Worm (Caenorhabditis elegans) whole organism, L2 larva: ENCODE data around the gene snpc-1.3.

ENCODE experiments used
- C34F6.9 ChIP-seq: fragments of 150-350 bp; optimal IDR thresholded peaks from 2 replicates; lab custom pipeline; 2014; ENCODE audit warnings: missing biosample characterization, missing genetic modification characterization
- F13H6.1 ChIP-seq: sonication (generic microtip); optimal IDR thresholded peaks from 2 replicates; lab custom pipeline; 2016; ENCODE audit warnings: missing genetic modification characterization, missing compliant biosample characterization
- R02D3.7 ChIP-seq: fragments of 150-350 bp; optimal IDR thresholded peaks from 2 replicates; lab custom pipeline; 2014; ENCODE audit warnings: missing biosample characterization, missing genetic modification characterization
- Y55F3AM.14 ChIP-seq: fragments of 200-800 bp; sonication (Bioruptor generic); optimal IDR thresholded peaks from 2 replicates; lab custom pipeline; 2018; ENCODE audit warnings: mild to moderate bottlenecking, missing genetic modification characterization, missing compliant biosample characterization
- ZK546.5 ChIP-seq: sonication (generic microtip); optimal IDR thresholded peaks from 2 replicates; lab custom pipeline; 2017; ENCODE audit warnings: missing biosample characterization, missing genetic modification characterization
- aly-2 ChIP-seq: fragments of 150-350 bp; optimal IDR thresholded peaks from 2 replicates; lab custom pipeline; 2014; ENCODE audit warnings: missing biosample characterization, missing genetic modification characterization
- ama-1 ChIP-seq: fragments of 150-350 bp; optimal IDR thresholded peaks from 2 replicates; lab custom pipeline; 2018; ENCODE audit warnings: inconsistent platforms
- blmp-1 ChIP-seq: sonication (generic microtip); optimal IDR thresholded peaks from 2 replicates; lab custom pipeline; 2017; ENCODE audit warnings: missing genetic modification characterization, mild to moderate bottlenecking, missing compliant biosample characterization, antibody characterized with exemption, moderate library complexity; ENCODE audit not compliant: insufficient read depth
- ceh-16 ChIP-seq: fragments of 150-350 bp; optimal IDR thresholded peaks from 2 replicates; lab custom pipeline; 2014; ENCODE audit warnings: missing biosample characterization, missing genetic modification characterization
- dmd-4 ChIP-seq: sonication (generic microtip); optimal IDR thresholded peaks from 2 replicates; lab custom pipeline; 2017; ENCODE audit warnings: missing biosample characterization, missing genetic modification characterization
- egl-27 ChIP-seq: sonication (generic microtip); optimal IDR thresholded peaks from 3 replicates; lab custom pipeline; 2017; ENCODE audit warnings: missing biosample characterization, missing genetic modification reagents, missing genetic modification characterization
- elt-1 ChIP-seq: fragments of 150-350 bp; optimal IDR thresholded peaks from 2 replicates; lab custom pipeline; 2014; ENCODE audit warnings: missing biosample characterization, missing genetic modification characterization
- elt-3 ChIP-seq: sonication (generic microtip); optimal IDR thresholded peaks from 2 replicates; lab custom pipeline; 2017; ENCODE audit warnings: missing biosample characterization, missing genetic modification characterization
- fos-1 ChIP-seq: fragments of 150-350 bp; optimal IDR thresholded peaks from 2 replicates; lab custom pipeline; 2014; ENCODE audit warnings: missing biosample characterization, missing genetic modification characterization
- lsy-2 ChIP-seq, 2 experiments: fragments of 150-350 bp in 1 of 2; sonication (generic microtip) in 1 of 2; optimal IDR thresholded peaks; 2 replicates each; lab custom pipeline; 2014 to 2017; ENCODE audit warnings: missing biosample characterization in 2 of 2, missing genetic modification characterization in 2 of 2
- mab-5 ChIP-seq: fragments of 150-350 bp; optimal IDR thresholded peaks from 2 replicates; lab custom pipeline; 2014; ENCODE audit warnings: missing biosample characterization, missing genetic modification characterization
- mbf-1 ChIP-seq: sonication (generic microtip); optimal IDR thresholded peaks from 2 replicates; lab custom pipeline; 2017; ENCODE audit warnings: missing biosample characterization, missing genetic modification characterization
- nhr-10 ChIP-seq: sonication (generic microtip); optimal IDR thresholded peaks from 2 replicates; lab custom pipeline; 2017; ENCODE audit warnings: missing biosample characterization, missing genetic modification characterization
- nhr-12 ChIP-seq: fragments of 150-350 bp; optimal IDR thresholded peaks from 2 replicates; lab custom pipeline; 2014; ENCODE audit warnings: missing biosample characterization, missing genetic modification characterization
- nhr-129 ChIP-seq: fragments of 150-350 bp; optimal IDR thresholded peaks from 2 replicates; lab custom pipeline; 2014; ENCODE audit warnings: missing biosample characterization, missing genetic modification characterization
- nhr-21 ChIP-seq: fragments of 150-350 bp; optimal IDR thresholded peaks from 2 replicates; lab custom pipeline; 2014; ENCODE audit warnings: missing biosample characterization, missing genetic modification characterization
- nhr-237 ChIP-seq: fragments of 150-350 bp; optimal IDR thresholded peaks from 2 replicates; lab custom pipeline; 2014; ENCODE audit warnings: missing biosample characterization, missing genetic modification characterization
- nhr-25 ChIP-seq: fragments of 150-350 bp; sonication (generic microtip); optimal IDR thresholded peaks from 3 replicates; lab custom pipeline; 2014; ENCODE audit warnings: missing biosample characterization, missing genetic modification characterization
- nhr-6 ChIP-seq: fragments of 150-350 bp; optimal IDR thresholded peaks from 2 replicates; lab custom pipeline; 2014; ENCODE audit warnings: missing biosample characterization, missing genetic modification characterization
- nhr-77 ChIP-seq: fragments of 150-350 bp; optimal IDR thresholded peaks from 2 replicates; lab custom pipeline; 2014; ENCODE audit warnings: missing biosample characterization, missing genetic modification characterization
- sem-4 ChIP-seq: fragments of 150-350 bp; optimal IDR thresholded peaks from 2 replicates; lab custom pipeline; 2014; ENCODE audit warnings: missing biosample characterization, missing genetic modification reagents, missing genetic modification characterization
- sma-3 ChIP-seq: sonication (generic microtip); optimal IDR thresholded peaks from 2 replicates; lab custom pipeline; 2016; ENCODE audit warnings: missing genetic modification reagents, missing genetic modification characterization, missing compliant biosample characterization
- sma-9 ChIP-seq, 2 experiments: fragments of 150-350 bp in 1 of 2; sonication (generic microtip) in 1 of 2; optimal IDR thresholded peaks; 2 replicates each; lab custom pipeline; 2014 to 2016; ENCODE audit warnings: missing genetic modification characterization in 2 of 2, mild to moderate bottlenecking in 1 of 2, missing biosample characterization in 1 of 2, missing compliant biosample characterization in 1 of 2, missing genetic modification reagents in 1 of 2, moderate library complexity in 1 of 2
- unc-39 ChIP-seq: fragments of 150-350 bp; optimal IDR thresholded peaks from 2 replicates; lab custom pipeline; 2014; ENCODE audit warnings: missing biosample characterization, missing genetic modification characterization
- unc-55 ChIP-seq: fragments of 150-350 bp; sonication (generic microtip); optimal IDR thresholded peaks from 3 replicates; lab custom pipeline; 2014; ENCODE audit warnings: missing biosample characterization, missing genetic modification reagents, missing genetic modification characterization
- unc-62 ChIP-seq: fragments of 150-350 bp; optimal IDR thresholded peaks from 2 replicates; lab custom pipeline; 2014; ENCODE audit warnings: missing biosample characterization, missing genetic modification reagents, missing genetic modification characterization
- zag-1 ChIP-seq: fragments of 150-350 bp; optimal IDR thresholded peaks from 2 replicates; lab custom pipeline; 2014; ENCODE audit warnings: missing biosample characterization, missing genetic modification characterization
- ztf-1 ChIP-seq: fragments of 200-800 bp; sonication (Bioruptor generic); conservative IDR thresholded peaks from 2 replicates; pipeline ENCODE4 v1.3.6; 2022; ENCODE audit warnings: missing genetic modification characterization, missing compliant biosample characterization
- ztf-11 ChIP-seq: sonication (generic microtip); optimal IDR thresholded peaks from 2 replicates; lab custom pipeline; 2017; ENCODE audit warnings: missing biosample characterization, missing genetic modification characterization

snpc-1.3 gene

ce11 chrV:5412808-5413405 is 26.1 kb downstream of the snpc-1.3 start, which contains the start of gene F08F3.10:
Gene F08F3.10 (plus strand): TSS chrV:5413355.
- TF ChIP-seq elt-3 (tag; lab: Kevin White, UChicago) (no peak), dmd-4 (tag; lab: Kevin White, UChicago) (no peak), aly-2 (no peak), C34F6.9 (no peak), nhr-77 (no peak), blmp-1 (tag; lab: Kevin White, UChicago) (peak; percentile 44), sma-3 (no peak), nhr-237 (tag; lab: Kevin White, UChicago) (no peak), sma-9 (GFP tag; optimal IDR thresholded peaks at IDR 0.05; lab: Kevin White, UChicago) (peak; percentile 69), sma-9 (tag; optimal IDR thresholded peaks at IDR 0.05; lab: Kevin White, UChicago) (no peak), ztf-1 (GFP tag; lab: Robert Waterston, UW) (no peak), nhr-25 (peak; percentile 34), mbf-1 (no peak)

DNA sequence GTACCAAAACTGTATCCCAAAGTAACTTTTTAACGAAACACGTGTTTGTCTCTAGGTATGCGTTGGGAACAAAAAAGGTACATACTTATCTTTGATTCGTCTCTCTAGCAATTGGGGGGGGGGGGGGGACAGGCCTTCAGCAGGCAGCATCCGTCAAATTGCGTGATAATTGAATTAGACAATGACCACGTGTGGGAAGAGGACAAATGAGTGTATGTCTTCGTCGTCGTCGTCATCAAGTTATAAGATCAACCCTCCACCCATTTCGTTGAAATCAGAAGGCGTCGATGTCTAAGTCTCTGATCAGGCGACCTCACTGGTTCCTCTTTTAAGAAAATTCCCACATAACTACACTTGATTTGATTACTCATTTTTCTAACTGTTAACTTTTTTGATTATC is 28.3 kb downstream of the snpc-1.3 start, which contains the start of gene F08F3.4:
Gene F08F3.4, plus strand, starts transcription at position 277 of the 400 bp plus-strand sequence.
- TF ChIP-seq R02D3.7 (tag; lab: Kevin White, UChicago) (no peak), ZK546.5 (tag; lab: Kevin White, UChicago) (no peak), blmp-1 (tag; lab: Kevin White, UChicago) (peak; percentile 11), lsy-2 (tag; optimal IDR thresholded peaks at IDR 0.05; lab: Kevin White, UChicago) (no peak), unc-55 (GFP tag; lab: Kevin White, UChicago) (no peak), ztf-11 (tag; lab: Kevin White, UChicago) (no peak), sma-3 (peak; percentile 59), nhr-25 (peak; percentile 58), nhr-21 (tag; lab: Kevin White, UChicago) (peak; percentile 27), C34F6.9 (no peak), Y55F3AM.14 (GFP tag; lab: Kevin White, UChicago) (peak; percentile 99), elt-1 (tag; lab: Kevin White, UChicago) (no peak), ama-1 (no peak), sma-9 (GFP tag; optimal IDR thresholded peaks at IDR 0.05; lab: Kevin White, UChicago) (peak; percentile 82), sma-9 (tag; optimal IDR thresholded peaks at IDR 0.05; lab: Kevin White, UChicago) (no peak)

ce11 chrV:5408921-5409320 is 30.0 kb downstream of the snpc-1.3 start:
- TF ChIP-seq zag-1 (tag; lab: Kevin White, UChicago) = no peak
- no peak for TF ChIP-seq F13H6.1 (tag; lab: Kevin White, UChicago)
- TF ChIP-seq unc-39 (tag; lab: Kevin White, UChicago) = no peak
- TF ChIP-seq sma-3 = no peak
- no peak for TF ChIP-seq ztf-11 (tag; lab: Kevin White, UChicago)
- peak; percentile 56 for TF ChIP-seq unc-62
- TF ChIP-seq nhr-12 (tag; lab: Kevin White, UChicago) = no peak
- TF ChIP-seq nhr-21 (tag; lab: Kevin White, UChicago) = no peak
- no peak for TF ChIP-seq unc-55 (GFP tag; lab: Kevin White, UChicago)
- no peak for TF ChIP-seq sma-9 (GFP tag; optimal IDR thresholded peaks at IDR 0.05; lab: Kevin White, UChicago)
- TF ChIP-seq sma-9 (tag; optimal IDR thresholded peaks at IDR 0.05; lab: Kevin White, UChicago) = no peak
- no peak for TF ChIP-seq nhr-10
- TF ChIP-seq lsy-2 (tag; optimal IDR thresholded peaks at IDR 0.05; lab: Kevin White, UChicago) = peak in 1 of 2 experiments; percentile 15
- TF ChIP-seq sem-4 = no peak
- no peak for TF ChIP-seq mab-5 (tag; lab: Kevin White, UChicago)
- no peak for TF ChIP-seq ceh-16 (tag; lab: Kevin White, UChicago)
- TF ChIP-seq ZK546.5 (tag; lab: Kevin White, UChicago) = no peak
- no peak for TF ChIP-seq nhr-129 (tag; lab: Kevin White, UChicago)
- no peak for TF ChIP-seq R02D3.7 (tag; lab: Kevin White, UChicago)
- TF ChIP-seq Y55F3AM.14 (GFP tag; lab: Kevin White, UChicago) = peak; percentile 94
- TF ChIP-seq nhr-6 = no peak
- TF ChIP-seq elt-1 (tag; lab: Kevin White, UChicago) = no peak
- no peak for TF ChIP-seq fos-1 (tag; lab: Kevin White, UChicago)
- TF ChIP-seq nhr-77 = no peak
- TF ChIP-seq ztf-1 (GFP tag; lab: Robert Waterston, UW) = no peak
- TF ChIP-seq aly-2 = no peak

DNA sequence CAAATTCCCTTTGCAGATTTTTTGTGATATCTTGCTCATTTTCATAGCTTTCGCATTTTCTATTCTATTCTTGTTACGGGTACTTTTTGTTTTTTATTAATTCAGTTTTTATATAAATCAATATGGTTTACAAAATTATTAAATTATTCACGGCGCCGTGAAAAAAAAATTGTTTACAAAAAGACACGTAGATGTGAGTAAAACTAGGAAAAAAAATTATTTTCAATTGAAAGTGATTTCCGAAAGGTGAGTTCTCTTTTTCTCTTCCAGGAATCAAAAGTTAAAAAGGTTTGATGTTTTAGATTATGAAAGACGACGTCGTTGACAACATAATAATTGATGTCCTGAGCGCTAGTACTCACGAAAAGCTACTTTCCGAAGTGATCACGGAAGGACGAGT is 30.7 kb downstream of the snpc-1.3 start, which contains the start of gene C25A6.1:
Gene C25A6.1, plus strand, starts transcription at position 301 of the 400 bp plus-strand sequence.
- no peak for TF ChIP-seq egl-27
- TF ChIP-seq nhr-10 = no peak
